Fruit fly (Drosophila melanogaster): ENCODE results near the gene Elp1.

The Elp1 gene

DNA sequence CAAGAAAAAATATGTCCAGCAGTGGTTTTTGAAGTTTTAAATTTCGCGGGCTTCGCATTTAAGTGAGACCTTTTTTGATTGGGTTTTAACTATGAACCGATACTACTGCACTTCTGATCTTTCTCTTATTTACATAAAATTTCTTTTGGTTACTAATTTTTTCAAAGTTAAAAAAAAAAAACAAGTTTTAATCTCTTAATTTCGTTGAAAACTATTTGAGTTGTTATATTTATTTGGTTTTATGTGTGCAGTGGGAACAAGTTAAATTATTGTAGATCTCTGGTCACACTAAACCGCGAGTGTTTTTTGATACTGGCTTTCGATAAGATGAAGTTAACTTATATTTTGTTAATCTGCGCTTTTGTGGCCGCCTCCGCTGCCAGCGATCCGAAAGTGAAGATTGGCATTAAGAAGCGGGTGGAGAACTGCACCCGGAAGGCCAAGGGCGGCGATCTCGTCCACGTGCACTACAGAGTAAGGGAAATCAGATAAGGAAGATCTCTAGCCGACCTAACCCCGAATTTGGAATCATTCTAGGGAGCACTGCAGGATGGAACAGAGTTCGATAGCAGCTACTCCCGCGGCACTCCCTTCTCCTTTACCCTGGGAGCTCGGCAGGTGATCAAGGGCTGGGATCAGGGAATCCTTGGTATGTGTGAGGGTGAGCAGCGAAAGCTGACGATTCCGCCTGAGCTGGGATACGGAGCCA lies 23.3 kb downstream of the Elp1 start, which contains the start of gene CG14715 (continued):
- TF ChIP-seq CkIIα-i1 (GFP tag; IDR thresholded peaks at IDR 0.05) (no peak), vnd (GFP tag; IDR thresholded peaks at IDR 0.05; ENCODE audit: partially characterized antibody) (no peak), Atf-2 (GFP tag; optimal IDR thresholded peaks at IDR 0.05) (no peak), crp (GFP tag; optimal IDR thresholded peaks at IDR 0.05) (no peak), CG13287 (GFP tag; IDR thresholded peaks at IDR 0.05; ENCODE audit: partially characterized antibody) (peak; percentile 72), oc (tag; optimal IDR thresholded peaks at IDR 0.05) (no peak), az2 (GFP tag; optimal IDR thresholded peaks at IDR 0.05) (peak; percentile 50), CG12942 (GFP tag; optimal IDR thresholded peaks at IDR 0.05) (peak; percentile 25), CG8388 (GFP tag; optimal IDR thresholded peaks at IDR 0.05) (peak; percentile 34), pnt (GFP tag; optimal IDR thresholded peaks at IDR 0.05) (peak; percentile 55), caup (GFP tag; optimal IDR thresholded peaks at IDR 0.05; ENCODE audit: severe bottlenecking) (no peak), pb (GFP tag; optimal IDR thresholded peaks at IDR 0.05) (no peak), CG11398 (GFP tag; optimal IDR thresholded peaks at IDR 0.05) (no peak), CG11695 (GFP tag; IDR thresholded peaks at IDR 0.05) (0 out of 3 replicates have a peak, but pooled peaks have one; percentile 15), CG6813 (GFP tag; optimal IDR thresholded peaks at IDR 0.05) (no peak), Poxn (GFP tag; IDR thresholded peaks at IDR 0.05) (no peak), nom (GFP tag; optimal IDR thresholded peaks at IDR 0.05) (no peak), crc (GFP tag; optimal IDR thresholded peaks at IDR 0.05) (no peak), CG14965 (GFP tag; optimal IDR thresholded peaks at IDR 0.05; ENCODE audit: borderline replicate concordance) (no peak), CG3163 (GFP tag; optimal IDR thresholded peaks at IDR 0.05) (peak; percentile 13), CG7786 (GFP tag; optimal IDR thresholded peaks at IDR 0.05) (peak; percentile 1), CG18599 (GFP tag; optimal IDR thresholded peaks at IDR 0.05) (no peak), CG12299 (tag; optimal IDR thresholded peaks at IDR 0.05) (no peak), CG8359 (GFP tag; optimal IDR thresholded peaks at IDR 0.05; ENCODE audit: borderline replicate concordance) (no peak), wor (GFP tag; IDR thresholded peaks at IDR 0.05) (no peak), CG10654 (GFP tag; optimal IDR thresholded peaks at IDR 0.05) (peak; percentile 26), gfzf (GFP tag; optimal IDR thresholded peaks at IDR 0.05) (peak; percentile 85), ATbp (GFP tag; optimal IDR thresholded peaks at IDR 0.05) (no peak), CG15269 (tag; optimal IDR thresholded peaks at IDR 0.05) (peak; percentile 36), nerfin-2 (GFP tag; IDR thresholded peaks at IDR 0.05; ENCODE audit: partially characterized antibody) (no peak), hkb (optimal IDR thresholded peaks at IDR 0.05) (no peak), hkb (GFP tag; IDR thresholded peaks at IDR 0.05) (peak; percentile 64), lola (GFP tag; optimal IDR thresholded peaks at IDR 0.05) (peak in 1 of 3 experiments; percentile 51), CG18764 (GFP tag; optimal IDR thresholded peaks at IDR 0.05) (peak; percentile 8), CG9609 (GFP tag; optimal IDR thresholded peaks at IDR 0.05) (peak; percentile 34), gsb (GFP tag; IDR thresholded peaks at IDR 0.05) (no peak), CG17802 (tag; optimal IDR thresholded peaks at IDR 0.05) (peak; percentile 65), CG1529 (GFP tag; optimal IDR thresholded peaks at IDR 0.05) (no peak), Sox102F (GFP tag; optimal IDR thresholded peaks at IDR 0.05) (peak; percentile 51), bowl (GFP tag; IDR thresholded peaks at IDR 0.05) (no peak), Elba2 (GFP tag; optimal IDR thresholded peaks at IDR 0.05) (peak; percentile 4), CG7987 (GFP tag; optimal IDR thresholded peaks at IDR 0.05) (no peak), Lhr (GFP tag; optimal IDR thresholded peaks at IDR 0.05) (peak; percentile 89), MTF-1 (GFP tag; optimal IDR thresholded peaks at IDR 0.05; ENCODE audit: borderline replicate concordance) (no peak), CG3407 (GFP tag; optimal IDR thresholded peaks at IDR 0.05) (no peak), CG15601 (tag; optimal IDR thresholded peaks at IDR 0.05) (peak; percentile 57), CG30403 (GFP tag; optimal IDR thresholded peaks at IDR 0.05) (peak; percentile 72), peb (GFP tag; IDR thresholded peaks at IDR 0.05) (no peak)
